Worm (Caenorhabditis elegans): ENCODE data around the gene srz-103.

DNA sequence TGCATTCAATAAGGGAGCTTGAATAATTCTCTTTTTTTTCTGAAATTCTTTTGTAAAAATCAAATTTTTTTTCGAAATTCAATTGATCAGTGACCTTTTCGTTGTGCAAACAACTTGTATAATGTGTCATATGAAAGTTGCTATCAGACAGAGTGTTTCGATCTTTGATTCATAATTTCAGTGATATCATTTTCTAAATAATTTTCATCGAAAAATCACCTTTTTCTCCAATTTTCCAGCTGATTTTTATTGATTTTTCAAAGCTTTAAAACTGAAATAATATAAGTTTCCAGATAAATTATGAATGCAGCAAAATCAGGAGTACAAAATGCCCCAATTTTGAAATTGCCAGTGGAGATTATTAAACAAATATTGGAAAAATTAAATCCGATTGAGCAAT is 49.3 kb upstream of the srz-103 start, which contains the start of gene fbxa-127:
- no peak for TF ChIP-seq lin-13 (tag; optimal IDR thresholded peaks at IDR 0.05)
- TF ChIP-seq nhr-76 (tag; optimal IDR thresholded peaks at IDR 0.05): no peak
- TF ChIP-seq elt-1 (tag; optimal IDR thresholded peaks at IDR 0.05; ENCODE audit: borderline replicate concordance, insufficient read depth): no peak
- no peak for TF ChIP-seq flh-1 (GFP tag; optimal IDR thresholded peaks at IDR 0.05)
- no peak for TF ChIP-seq pha-4 (tag; optimal IDR thresholded peaks at IDR 0.05)
- no peak for TF ChIP-seq elt-3 (tag; optimal IDR thresholded peaks at IDR 0.05)
- no peak for TF ChIP-seq sptf-1 (tag; optimal IDR thresholded peaks at IDR 0.05)
- no peak for TF ChIP-seq ztf-11 (tag; optimal IDR thresholded peaks at IDR 0.05)
- TF ChIP-seq unc-62 (GFP tag; optimal IDR thresholded peaks at IDR 0.05): no peak
- TF ChIP-seq unc-39 (tag; optimal IDR thresholded peaks at IDR 0.05): no peak
- no peak for TF ChIP-seq nhr-28 (tag; optimal IDR thresholded peaks at IDR 0.05)
- no peak for TF ChIP-seq blmp-1 (tag; optimal IDR thresholded peaks at IDR 0.05)
- TF ChIP-seq sem-2 (GFP tag; optimal IDR thresholded peaks at IDR 0.05): no peak

Data from whole organism, mixed stage, embryonic.